Fruit fly (Drosophila melanogaster): ENCODE measurements around the gene CG9098.
A peak's percentile ranks its signal among the peaks of the same experiment; 100 is the strongest.

Gene CG9098

DNA sequence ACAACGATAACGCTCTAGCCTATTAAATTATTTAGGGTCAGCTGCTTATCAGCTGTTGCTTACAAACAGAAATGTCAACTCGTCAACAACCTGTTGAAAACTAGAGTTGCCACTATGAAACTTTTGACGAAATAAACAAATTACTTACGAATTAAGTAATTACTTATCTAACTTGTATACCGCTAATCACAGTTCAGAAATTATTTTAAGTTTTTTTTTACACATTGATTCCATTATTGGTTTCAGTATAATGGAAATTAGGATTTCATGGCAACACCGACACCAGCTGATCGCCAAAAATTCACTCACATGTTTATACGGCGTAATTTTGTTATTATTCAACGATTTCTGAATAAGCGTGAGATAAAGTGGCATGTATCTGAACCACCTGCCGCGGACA is 25.7 kb upstream of the CG9098 start, which contains the start of the genes CG9117 and CG31643 (continued):
- TF ChIP-seq pita (GFP tag; optimal IDR thresholded peaks at IDR 0.05) (no peak), CG11696 (GFP tag; IDR thresholded peaks at IDR 0.05) (no peak), fd3F (GFP tag; optimal IDR thresholded peaks at IDR 0.05) (peak; percentile 34), tgo (GFP tag; IDR thresholded peaks at IDR 0.05) (peak; percentile 43; the same call in 2 of the 3 replicates), CG10431 (GFP tag; optimal IDR thresholded peaks at IDR 0.05) (no peak), Antp (GFP tag; optimal IDR thresholded peaks at IDR 0.05) (peak; percentile 46), CG10979 (tag; optimal IDR thresholded peaks at IDR 0.05) (peak; percentile 25), z (GFP tag; IDR thresholded peaks at IDR 0.05) (no peak), grau (tag; optimal IDR thresholded peaks at IDR 0.05) (peak; percentile 56), CG42726 (GFP tag; IDR thresholded peaks at IDR 0.05; ENCODE audit: partially characterized antibody) (no peak), Aef1 (GFP tag; IDR thresholded peaks at IDR 0.05) (no peak), CG18619 (GFP tag; optimal IDR thresholded peaks at IDR 0.05) (no peak), Sry-δ (GFP tag; optimal IDR thresholded peaks at IDR 0.05) (peak; percentile 26), Gsc (GFP tag; IDR thresholded peaks at IDR 0.05) (no peak), CG17568 (GFP tag; optimal IDR thresholded peaks at IDR 0.05) (no peak), Sin3A (optimal IDR thresholded peaks at IDR 0.05) (peak; percentile 18), CG4424 (GFP tag; optimal IDR thresholded peaks at IDR 0.05) (no peak), sim (GFP tag; IDR thresholded peaks at IDR 0.05) (no peak), Rfx (GFP tag; IDR thresholded peaks at IDR 0.05) (peak; percentile 55), CG10321 (GFP tag; IDR thresholded peaks at IDR 0.05) (no peak), CG18764 (GFP tag; optimal IDR thresholded peaks at IDR 0.05) (peak; percentile 41), E2f2 (GFP tag; IDR thresholded peaks at IDR 0.05) (peak; percentile 28), Nf-YB (GFP tag; optimal IDR thresholded peaks at IDR 0.05) (peak; percentile 10), Opbp (GFP tag; IDR thresholded peaks at IDR 0.05; ENCODE audit: partially characterized antibody) (no peak), gcm (GFP tag; optimal IDR thresholded peaks at IDR 0.05) (no peak), CG11398 (GFP tag; optimal IDR thresholded peaks at IDR 0.05) (no peak), CG13775 (GFP tag; optimal IDR thresholded peaks at IDR 0.05) (peak; percentile 56), fd96Cb (tag; optimal IDR thresholded peaks at IDR 0.05) (peak; percentile 9), Oli (tag; optimal IDR thresholded peaks at IDR 0.05) (peak; percentile 2), CG9876 (GFP tag; optimal IDR thresholded peaks at IDR 0.05) (no peak), CG8388 (GFP tag; optimal IDR thresholded peaks at IDR 0.05) (peak; percentile 52), CG4404 (GFP tag; IDR thresholded peaks at IDR 0.05) (no peak), tup (GFP tag; optimal IDR thresholded peaks at IDR 0.05) (no peak), caup (GFP tag; optimal IDR thresholded peaks at IDR 0.05; ENCODE audit: severe bottlenecking) (no peak), CG32532 (GFP tag; IDR thresholded peaks at IDR 0.05) (peak; percentile 52), chinmo (GFP tag; IDR thresholded peaks at IDR 0.05; ENCODE audit: partially characterized antibody) (no peak), ash1 (GFP tag; optimal IDR thresholded peaks at IDR 0.05) (no peak), CG1024 (GFP tag; IDR thresholded peaks at IDR 0.05) (no peak), HLHmδ (GFP tag; optimal IDR thresholded peaks at IDR 0.05) (no peak), CG32767 (GFP tag; IDR thresholded peaks at IDR 0.05) (no peak), CG2199 (GFP tag; IDR thresholded peaks at IDR 0.05) (no peak), knrl (GFP tag; IDR thresholded peaks at IDR 0.05; ENCODE audit: partially characterized antibody) (no peak), CG17829 (tag; optimal IDR thresholded peaks at IDR 0.05) (peak; percentile 20), CG31365 (tag; optimal IDR thresholded peaks at IDR 0.05) (no peak), CG18599 (GFP tag; optimal IDR thresholded peaks at IDR 0.05) (no peak), Kr (GFP tag; optimal IDR thresholded peaks at IDR 0.05) (no peak), Sox100B (GFP tag; optimal IDR thresholded peaks at IDR 0.05) (no peak), Taf1 (GFP tag; IDR thresholded peaks at IDR 0.05) (no peak), oc (tag; optimal IDR thresholded peaks at IDR 0.05) (peak; percentile 41), CG30431 (GFP tag; optimal IDR thresholded peaks at IDR 0.05) (no peak), CG5953 (GFP tag; IDR thresholded peaks at IDR 0.05) (no peak), esg (GFP tag; conservative IDR thresholded peaks at IDR 0.05) (0 out of 2 replicates have a peak, but pooled peaks have one; percentile 7)

All from whole organism, embryonic.